Fruit fly (Drosophila melanogaster) whole organism, embryonic: ENCODE data around the gene Psn.

Source experiments
- C15 ChIP-seq: fragments of 200-800 bp; sonication (Bioruptor generic); IDR thresholded peaks from 3 replicates; pipeline ENCODE4 v1.3.6; 2022; ENCODE audit warnings: missing biosample characterization, missing genetic modification characterization
- CG10321 ChIP-seq: fragments of 200-800 bp; sonication (Bioruptor generic); IDR thresholded peaks from 2 replicates; pipeline ENCODE4 v1.3.6; 2022; ENCODE audit warnings: missing biosample characterization, missing genetic modification characterization
- CG10431 ChIP-seq: fragments of 200-800 bp; sonication (Bioruptor generic); optimal IDR thresholded peaks from 3 replicates; lab custom pipeline; 2018; ENCODE audit warnings: missing biosample characterization, mild to moderate bottlenecking, missing genetic modification characterization
- CG13624 ChIP-seq: fragments of 200-800 bp; sonication (Bioruptor generic); optimal IDR thresholded peaks from 2 replicates; lab custom pipeline; 2016; ENCODE audit warnings: missing biosample characterization, missing genetic modification characterization
- CG15011 ChIP-seq: fragments of 200-800 bp; sonication (Bioruptor generic); optimal IDR thresholded peaks from 3 replicates; lab custom pipeline; 2018; ENCODE audit warnings: missing biosample characterization, mild to moderate bottlenecking, missing genetic modification characterization
- CG1529 ChIP-seq: fragments of 200-800 bp; sonication (Bioruptor generic); optimal IDR thresholded peaks from 3 replicates; lab custom pipeline; 2018; ENCODE audit warnings: missing biosample characterization, missing genetic modification characterization
- CG17385 ChIP-seq: fragments of 200-800 bp; sonication (Bioruptor generic); optimal IDR thresholded peaks from 3 replicates; lab custom pipeline; 2018; ENCODE audit warnings: missing biosample characterization, mild to moderate bottlenecking, missing genetic modification characterization
- CG17802 ChIP-seq: fragments of 200-800 bp; sonication (Bioruptor generic); optimal IDR thresholded peaks from 2 replicates; lab custom pipeline; 2018; ENCODE audit warnings: missing biosample characterization, mild to moderate bottlenecking, missing genetic modification characterization, moderate library complexity
- CG18262 ChIP-seq: fragments of 200-800 bp; optimal IDR thresholded peaks from 3 replicates; lab custom pipeline; 2019; ENCODE audit warnings: missing biosample characterization, mild to moderate bottlenecking, missing genetic modification characterization, moderate library complexity
- CG2120 ChIP-seq: fragments of 200-800 bp; sonication (Bioruptor generic); optimal IDR thresholded peaks from 3 replicates; lab custom pipeline; 2016; ENCODE audit warnings: missing biosample characterization, missing genetic modification characterization
- CG2875 ChIP-seq: fragments of 200-800 bp; sonication (Bioruptor generic); optimal IDR thresholded peaks from 2 replicates; lab custom pipeline; 2017; ENCODE audit warnings: missing biosample characterization, mild to moderate bottlenecking, missing genetic modification characterization, missing genetic modification reagents
- CG3281 ChIP-seq: fragments of 200-800 bp; sonication (Bioruptor generic); optimal IDR thresholded peaks from 3 replicates; lab custom pipeline; 2017; ENCODE audit warnings: missing biosample characterization, mild to moderate bottlenecking, missing genetic modification characterization
- CG4360 ChIP-seq: fragments of 200-800 bp; sonication (Bioruptor generic); IDR thresholded peaks from 2 replicates; pipeline ENCODE4 v1.3.6; 2022; ENCODE audit warnings: missing biosample characterization, missing genetic modification characterization
- CG8388 ChIP-seq: fragments of 200-800 bp; sonication (Bioruptor generic); optimal IDR thresholded peaks from 2 replicates; lab custom pipeline; 2019; ENCODE audit warnings: missing biosample characterization, mild to moderate bottlenecking, missing genetic modification characterization, moderate library complexity
- Dad ChIP-seq: fragments of 200-800 bp; sonication (Bioruptor generic); optimal IDR thresholded peaks from 3 replicates; lab custom pipeline; 2016; ENCODE audit warnings: missing biosample characterization, missing genetic modification characterization
- Drgx ChIP-seq: fragments of 200-800 bp; sonication (Bioruptor generic); IDR thresholded peaks from 2 replicates; pipeline ENCODE4 v1.3.6; 2022; ENCODE audit warnings: missing biosample characterization, missing genetic modification characterization
- Gsc ChIP-seq: fragments of 200-800 bp; sonication (Bioruptor generic); IDR thresholded peaks from 2 replicates; pipeline ENCODE4 v1.3.6; 2022; ENCODE audit warnings: missing biosample characterization, missing genetic modification characterization
- Gug ChIP-seq: fragments of 200-800 bp; sonication (Bioruptor generic); IDR thresholded peaks from 4 replicates; pipeline ENCODE4 v1.3.6; 2022; ENCODE audit warnings: missing biosample characterization, missing genetic modification characterization
- HLHmδ ChIP-seq: fragments of 200-800 bp; sonication (Bioruptor generic); optimal IDR thresholded peaks from 2 replicates; lab custom pipeline; 2018; ENCODE audit warnings: missing biosample characterization, mild to moderate bottlenecking, missing genetic modification characterization, moderate library complexity
- HmgD ChIP-seq: fragments of 200-800 bp; sonication (Bioruptor generic); optimal IDR thresholded peaks from 3 replicates; lab custom pipeline; 2016; ENCODE audit warnings: missing biosample characterization, missing genetic modification characterization
- Hmr ChIP-seq: fragments of 200-800 bp; sonication (Bioruptor generic); optimal IDR thresholded peaks from 3 replicates; lab custom pipeline; 2017; ENCODE audit warnings: mild to moderate bottlenecking, missing biosample characterization, missing genetic modification reagents, missing genetic modification characterization
- Max ChIP-seq: fragments of 200-800 bp; sonication (Bioruptor generic); optimal IDR thresholded peaks from 2 replicates; lab custom pipeline; 2016; ENCODE audit warnings: missing biosample characterization, mild to moderate bottlenecking, missing genetic modification characterization
- NC2β ChIP-seq: fragments of 200-800 bp; sonication (Bioruptor generic); optimal IDR thresholded peaks from 2 replicates; lab custom pipeline; 2016; ENCODE audit warnings: missing biosample characterization, missing genetic modification characterization
- Nf-YB ChIP-seq: fragments of 200-800 bp; sonication (Bioruptor generic); optimal IDR thresholded peaks from 3 replicates; lab custom pipeline; 2019; ENCODE audit warnings: missing biosample characterization, mild to moderate bottlenecking, missing genetic modification characterization, moderate library complexity
- Pdp1 ChIP-seq, 2 experiments: fragments of 200-800 bp; sonication (Bioruptor generic); optimal IDR thresholded peaks; 3 replicates each; lab custom pipeline; 2016; ENCODE audit warnings: missing biosample characterization in 2 of 2, missing genetic modification characterization in 2 of 2, mild to moderate bottlenecking in 1 of 2, moderate library complexity in 1 of 2
- ara ChIP-seq: fragments of 200-800 bp; sonication (Bioruptor generic); IDR thresholded peaks from 2 replicates; pipeline ENCODE4 v1.3.6; 2022; ENCODE audit warnings: missing biosample characterization, missing genetic modification characterization
- dysf ChIP-seq: fragments of 200-800 bp; sonication (Bioruptor generic); IDR thresholded peaks from 3 replicates; pipeline ENCODE4 v1.3.6; 2022; ENCODE audit warnings: missing biosample characterization, missing genetic modification characterization
- fd64A ChIP-seq: fragments of 200-800 bp; sonication (Bioruptor generic); optimal IDR thresholded peaks from 3 replicates; lab custom pipeline; 2018; ENCODE audit warnings: missing biosample characterization, mild to moderate bottlenecking, missing genetic modification characterization
- fd96Cb ChIP-seq: fragments of 200-800 bp; sonication (Bioruptor generic); optimal IDR thresholded peaks from 2 replicates; lab custom pipeline; 2018; ENCODE audit warnings: missing biosample characterization, mild to moderate bottlenecking, missing genetic modification characterization, moderate library complexity
- gt ChIP-seq: fragments of 200-800 bp; sonication (Bioruptor generic); IDR thresholded peaks from 2 replicates; pipeline ENCODE4 v1.3.6; 2022; ENCODE audit warnings: missing biosample characterization, missing genetic modification characterization
- hbn ChIP-seq: fragments of 200-800 bp; sonication (Bioruptor generic); IDR thresholded peaks from 2 replicates; pipeline ENCODE4 v1.3.6; 2022; ENCODE audit warnings: missing biosample characterization, missing genetic modification characterization; ENCODE audit not compliant: partially characterized antibody
- insv ChIP-seq, 2 experiments: fragments of 200-800 bp; sonication (Bioruptor generic); optimal IDR thresholded peaks; 3 replicates each; lab custom pipeline; 2016 to 2018; ENCODE audit warnings: missing biosample characterization in 2 of 2, missing genetic modification characterization in 2 of 2
- kni ChIP-seq: fragments of 200-800 bp; sonication (Bioruptor generic); optimal IDR thresholded peaks from 3 replicates; lab custom pipeline; 2017; ENCODE audit warnings: mild to moderate bottlenecking, missing biosample characterization, missing genetic modification reagents, missing genetic modification characterization
- mld ChIP-seq: fragments of 200-800 bp; sonication (Bioruptor generic); IDR thresholded peaks from 3 replicates; pipeline ENCODE4 v1.3.6; 2022; ENCODE audit warnings: missing biosample characterization, missing genetic modification characterization; ENCODE audit not compliant: partially characterized antibody
- nom ChIP-seq: fragments of 200-800 bp; sonication (Bioruptor generic); optimal IDR thresholded peaks from 2 replicates; lab custom pipeline; 2017; ENCODE audit warnings: missing biosample characterization, missing genetic modification characterization, mild to moderate bottlenecking, moderate library complexity, missing genetic modification reagents
- odd ChIP-seq: fragments of 200-800 bp; sonication (Bioruptor generic); optimal IDR thresholded peaks from 2 replicates; lab custom pipeline; 2017; ENCODE audit warnings: missing biosample characterization, mild to moderate bottlenecking, missing genetic modification characterization
- pho ChIP-seq: fragments of 200-800 bp; sonication (Bioruptor generic); optimal IDR thresholded peaks from 2 replicates; lab custom pipeline; 2016; ENCODE audit warnings: missing biosample characterization, missing genetic modification characterization
- run ChIP-seq: fragments of 200-800 bp; sonication (Bioruptor generic); optimal IDR thresholded peaks from 3 replicates; lab custom pipeline; 2018; ENCODE audit warnings: missing biosample characterization, mild to moderate bottlenecking, missing genetic modification characterization
- sc ChIP-seq, 3 experiments: fragments of >200 bp in 2 of 3; fragments of 200-800 bp in 1 of 3; sonication (Bioruptor generic) in 1 of 3; optimal IDR thresholded peaks; 2 replicates in 2 of 3; 3 replicates in 1 of 3; lab custom pipeline; 2017; ENCODE audit warnings: mild to moderate bottlenecking in 1 of 3, missing biosample characterization in 1 of 3, missing genetic modification characterization in 1 of 3, missing genetic modification reagents in 1 of 3
- scrt ChIP-seq: fragments of 200-800 bp; sonication (Bioruptor generic); optimal IDR thresholded peaks from 2 replicates; lab custom pipeline; 2018; ENCODE audit warnings: missing biosample characterization, mild to moderate bottlenecking, missing genetic modification characterization, moderate library complexity
- shn ChIP-seq: fragments of 200-800 bp; sonication (Bioruptor generic); optimal IDR thresholded peaks from 3 replicates; lab custom pipeline; 2016; ENCODE audit warnings: missing biosample characterization, missing genetic modification characterization
- slp2 ChIP-seq: fragments of 200-800 bp; sonication (Bioruptor generic); optimal IDR thresholded peaks from 2 replicates; lab custom pipeline; 2016; ENCODE audit warnings: missing biosample characterization, missing genetic modification characterization
- sob ChIP-seq: fragments of 200-800 bp; sonication (Bioruptor generic); IDR thresholded peaks from 2 replicates; pipeline ENCODE4 v1.3.6; 2022; ENCODE audit warnings: missing biosample characterization, missing genetic modification characterization
- ssp ChIP-seq: fragments of 200-800 bp; sonication (Bioruptor generic); IDR thresholded peaks from 2 replicates; pipeline ENCODE4 v1.3.6; 2022; ENCODE audit warnings: missing biosample characterization, missing genetic modification characterization
- stwl ChIP-seq: fragments of 200-800 bp; sonication (Bioruptor generic); optimal IDR thresholded peaks from 3 replicates; lab custom pipeline; 2018; ENCODE audit warnings: missing biosample characterization, mild to moderate bottlenecking, missing genetic modification characterization, moderate library complexity
- vnd ChIP-seq: fragments of 200-800 bp; sonication (Bioruptor generic); IDR thresholded peaks from 3 replicates; pipeline ENCODE4 v1.3.6; 2022; ENCODE audit warnings: missing biosample characterization, missing genetic modification characterization; ENCODE audit not compliant: partially characterized antibody
- vvl ChIP-seq: fragments of 200-800 bp; sonication (Bioruptor generic); IDR thresholded peaks from 2 replicates; pipeline ENCODE4 v1.3.6; 2022; ENCODE audit warnings: missing biosample characterization, missing genetic modification characterization
- wek ChIP-seq: fragments of 200-800 bp; sonication (Bioruptor generic); optimal IDR thresholded peaks from 3 replicates; lab custom pipeline; 2018; ENCODE audit warnings: missing biosample characterization, mild to moderate bottlenecking, missing genetic modification characterization, moderate library complexity

Psn gene

dm6 chr3L:20471499-20472313 lies 39.4 kb downstream of the Psn start (continued):
- TF ChIP-seq CG10431 (GFP tag; lab: Kevin White, UChicago): no peak
- TF ChIP-seq ssp: no peak
- no peak for TF ChIP-seq HmgD (GFP tag; lab: Kevin White, UChicago)
- no peak for TF ChIP-seq insv (GFP tag; optimal IDR thresholded peaks at IDR 0.05; lab: Kevin White, UChicago)
- peak; percentile 0 for TF ChIP-seq CG13624 (GFP tag; lab: Kevin White, UChicago)
- TF ChIP-seq slp2 (GFP tag; lab: Kevin White, UChicago): peak; percentile 50
- TF ChIP-seq CG2120 (GFP tag; lab: Kevin White, UChicago): peak; percentile 31
- no peak for TF ChIP-seq run
- peak; percentile 6 for TF ChIP-seq CG3281
- TF ChIP-seq fd96Cb (tag; lab: Kevin White, UChicago): no peak
- no peak for TF ChIP-seq sob (GFP tag; lab: Robert Waterston, UW)
- TF ChIP-seq Max: peak; percentile 6
- TF ChIP-seq kni (GFP tag; lab: Kevin White, UChicago): peak; percentile 64
- TF ChIP-seq CG4360 (GFP tag; lab: Robert Waterston, UW): peak; percentile 21; the same call in 1 of the 2 replicates
- TF ChIP-seq shn (GFP tag; lab: Kevin White, UChicago): peak; percentile 40
- TF ChIP-seq vvl (GFP tag; lab: Robert Waterston, UW): peak; percentile 46; the same call in 1 of the 2 replicates
- TF ChIP-seq HLHmδ (GFP tag; lab: Kevin White, UChicago): peak; percentile 1
- TF ChIP-seq CG8388 (GFP tag; lab: Kevin White, UChicago): no peak
- peak; percentile 43 for TF ChIP-seq CG17385
- TF ChIP-seq mld: no peak
- peak; percentile 20 to 61 for TF ChIP-seq Pdp1 (GFP tag; optimal IDR thresholded peaks at IDR 0.05; lab: Kevin White, UChicago)
- TF ChIP-seq pho (GFP tag; lab: Kevin White, UChicago): no peak
- TF ChIP-seq gt: no peak
- TF ChIP-seq Hmr (GFP tag; lab: Kevin White, UChicago): peak; percentile 67
- peak; percentile 79 for TF ChIP-seq CG2875 (GFP tag; lab: Kevin White, UChicago)
- no peak for TF ChIP-seq dysf
- peak; percentile 75 for TF ChIP-seq fd64A
- TF ChIP-seq C15 (GFP tag; lab: Robert Waterston, UW): no peak
- TF ChIP-seq CG17802 (tag; lab: Kevin White, UChicago): no peak
- TF ChIP-seq CG10321: 0 out of 2 replicates have a peak, but pooled peaks have one; percentile 14
- TF ChIP-seq sc (optimal IDR thresholded peaks at IDR 0.05; lab: Kevin White, UChicago): no peak
- peak; percentile 78 for TF ChIP-seq sc (GFP tag; optimal IDR thresholded peaks at IDR 0.05; lab: Kevin White, UChicago)
- no peak for TF ChIP-seq vnd (GFP tag; lab: Robert Waterston, UW)
- TF ChIP-seq Nf-YB (GFP tag; lab: Kevin White, UChicago): peak; percentile 33
- TF ChIP-seq wek (GFP tag; lab: Kevin White, UChicago): peak; percentile 83
- TF ChIP-seq Dad (GFP tag; lab: Kevin White, UChicago): peak; percentile 4
- TF ChIP-seq CG1529 (GFP tag; lab: Kevin White, UChicago): peak; percentile 73
- peak; percentile 81 for TF ChIP-seq NC2β (GFP tag; lab: Kevin White, UChicago)
- no peak for TF ChIP-seq hbn (GFP tag; lab: Robert Waterston, UW)
- peak; percentile 41 for TF ChIP-seq CG18262 (tag; lab: Kevin White, UChicago)
- peak; percentile 1 for TF ChIP-seq scrt (GFP tag; lab: Kevin White, UChicago)
- no peak for TF ChIP-seq nom (GFP tag; lab: Kevin White, UChicago)
- TF ChIP-seq Gsc (GFP tag; lab: Robert Waterston, UW): no peak
- peak; percentile 31; the same call in 1 of the 2 replicates for TF ChIP-seq ara (GFP tag; lab: Robert Waterston, UW)
- peak; percentile 73 for TF ChIP-seq CG15011 (GFP tag; lab: Kevin White, UChicago)
- no peak for TF ChIP-seq odd (GFP tag; lab: Kevin White, UChicago)
- 0 out of 2 replicates have a peak, but pooled peaks have one; percentile 22 for TF ChIP-seq Drgx
- TF ChIP-seq Gug: no peak
- TF ChIP-seq stwl (tag; lab: Kevin White, UChicago): no peak
